Fruit fly (Drosophila melanogaster) whole organism, prepupa: ENCODE data around the gene CG10874.
A peak's percentile ranks its signal among the peaks of the same experiment; 100 is the strongest.

ENCODE experiments used
- CG1621 ChIP-seq: fragments of 200-800 bp; sonication (Bioruptor generic); optimal IDR thresholded peaks from 3 replicates; lab custom pipeline; 2018; ENCODE audit warnings: missing biosample characterization, mild to moderate bottlenecking, missing genetic modification characterization
- CG16779 ChIP-seq: fragments of 200-800 bp; sonication (Bioruptor generic); optimal IDR thresholded peaks from 3 replicates; lab custom pipeline; 2017; ENCODE audit warnings: missing biosample characterization, mild to moderate bottlenecking, missing genetic modification characterization
- CG8319 ChIP-seq: fragments of 200-800 bp; sonication (Bioruptor generic); optimal IDR thresholded peaks from 3 replicates; lab custom pipeline; 2016; ENCODE audit warnings: missing biosample characterization, missing genetic modification characterization
- CG8632 ChIP-seq: fragments of 200-800 bp; sonication (Bioruptor generic); optimal IDR thresholded peaks from 3 replicates; lab custom pipeline; 2016; ENCODE audit warnings: missing biosample characterization, missing genetic modification characterization
- Hr38 ChIP-seq: sonication (Bioruptor generic); optimal IDR thresholded peaks from 2 replicates; lab custom pipeline; 2016; ENCODE audit warnings: missing biosample characterization, missing genetic modification characterization
- Hr39 ChIP-seq: fragments of 200-800 bp; sonication (Bioruptor generic); optimal IDR thresholded peaks from 2 replicates; lab custom pipeline; 2016; ENCODE audit warnings: missing biosample characterization, missing genetic modification characterization
- Lpt ChIP-seq: fragments of 200-800 bp; sonication (Bioruptor generic); optimal IDR thresholded peaks from 3 replicates; lab custom pipeline; 2016; ENCODE audit warnings: missing biosample characterization, missing genetic modification characterization
- Sox15 ChIP-seq: fragments of 200-800 bp; sonication (Bioruptor generic); optimal IDR thresholded peaks from 3 replicates; lab custom pipeline; 2016; ENCODE audit warnings: missing biosample characterization, missing genetic modification characterization
- pdm3 ChIP-seq: fragments of 200-800 bp; sonication (Bioruptor generic); optimal IDR thresholded peaks from 3 replicates; lab custom pipeline; 2016; ENCODE audit warnings: missing biosample characterization, missing genetic modification characterization
- ss ChIP-seq, 2 experiments: fragments of 200-800 bp; sonication (Bioruptor generic); optimal IDR thresholded peaks; 2 replicates in 1 of 2; 3 replicates in 1 of 2; lab custom pipeline; 2017 to 2018; ENCODE audit warnings: mild to moderate bottlenecking in 2 of 2, missing biosample characterization in 2 of 2, missing genetic modification characterization in 2 of 2, moderate library complexity in 1 of 2

DNA sequence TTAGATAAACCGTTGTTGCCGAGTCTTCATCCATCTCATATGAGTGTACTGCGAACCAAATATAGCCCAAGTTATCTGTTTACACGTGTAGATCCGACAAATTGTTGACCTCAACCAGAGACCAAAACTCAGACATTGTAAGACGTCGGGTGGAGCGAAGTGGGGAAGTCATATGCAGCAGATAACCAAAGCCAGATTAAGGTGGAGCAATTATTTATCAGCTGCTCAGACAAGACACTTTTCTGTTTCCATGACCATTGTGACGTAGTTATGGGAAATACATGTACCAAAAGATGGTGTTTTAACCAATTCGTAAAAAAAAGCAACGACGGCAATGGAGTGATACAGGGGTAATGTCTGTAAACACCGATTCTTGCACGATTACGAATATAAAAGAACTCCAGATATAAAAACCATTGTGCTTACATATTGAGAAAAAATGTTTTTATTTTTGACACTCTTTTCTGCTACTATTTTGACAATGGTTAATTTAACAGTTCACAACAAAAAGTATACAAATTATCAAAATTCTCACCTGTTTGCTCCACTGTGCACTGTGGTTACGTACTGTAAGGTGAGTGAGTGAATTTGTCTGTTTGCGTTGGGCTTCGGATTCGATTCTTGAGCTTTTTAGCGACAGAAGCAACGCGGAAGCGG lies 14.7 kb downstream of the CG10874 start:
- TF ChIP-seq ss (GFP tag; optimal IDR thresholded peaks at IDR 0.05; lab: Kevin White, UChicago) (no peak), Sox15 (GFP tag; lab: Kevin White, UChicago) (peak; percentile 67), Hr38 (GFP tag; lab: Kevin White, UChicago) (no peak), Lpt (GFP tag; lab: Kevin White, UChicago) (no peak), Hr39 (GFP tag; lab: Kevin White, UChicago) (peak; percentile 86), pdm3 (GFP tag; lab: Kevin White, UChicago) (peak; percentile 78), CG1621 (tag; lab: Kevin White, UChicago) (peak; percentile 24), CG8632 (peak; percentile 76), CG16779 (tag; lab: Kevin White, UChicago) (no peak), CG8319 (GFP tag; lab: Kevin White, UChicago) (peak; percentile 66)
